Worm (Caenorhabditis elegans) whole organism, L2 larva: ENCODE data around the gene R08F11.1.

Source experiments
- ZK546.5 ChIP-seq: sonication (generic microtip); optimal IDR thresholded peaks from 2 replicates; lab custom pipeline; 2017; ENCODE audit warnings: missing biosample characterization, missing genetic modification characterization
- ama-1 ChIP-seq: fragments of 150-350 bp; optimal IDR thresholded peaks from 2 replicates; lab custom pipeline; 2018; ENCODE audit warnings: inconsistent platforms
- blmp-1 ChIP-seq: sonication (generic microtip); optimal IDR thresholded peaks from 2 replicates; lab custom pipeline; 2017; ENCODE audit warnings: missing genetic modification characterization, mild to moderate bottlenecking, missing compliant biosample characterization, antibody characterized with exemption, moderate library complexity; ENCODE audit not compliant: insufficient read depth
- fos-1 ChIP-seq: fragments of 150-350 bp; optimal IDR thresholded peaks from 2 replicates; lab custom pipeline; 2014; ENCODE audit warnings: missing biosample characterization, missing genetic modification characterization
- lin-39 ChIP-seq: fragments of 150-350 bp; optimal IDR thresholded peaks from 2 replicates; lab custom pipeline; 2014; ENCODE audit warnings: missing biosample characterization, missing genetic modification reagents, missing genetic modification characterization
- nhr-23 ChIP-seq: fragments of 150-350 bp; optimal IDR thresholded peaks from 2 replicates; lab custom pipeline; 2014; ENCODE audit warnings: missing biosample characterization, missing genetic modification reagents, missing genetic modification characterization
- skn-1 ChIP-seq: sonication (generic microtip); optimal IDR thresholded peaks from 2 replicates; lab custom pipeline; 2017; ENCODE audit warnings: missing biosample characterization, missing genetic modification characterization
- unc-39 ChIP-seq: fragments of 150-350 bp; optimal IDR thresholded peaks from 2 replicates; lab custom pipeline; 2014; ENCODE audit warnings: missing biosample characterization, missing genetic modification characterization
- unc-62 ChIP-seq: fragments of 150-350 bp; optimal IDR thresholded peaks from 2 replicates; lab custom pipeline; 2014; ENCODE audit warnings: missing biosample characterization, missing genetic modification reagents, missing genetic modification characterization
- ztf-11 ChIP-seq: sonication (generic microtip); optimal IDR thresholded peaks from 2 replicates; lab custom pipeline; 2017; ENCODE audit warnings: missing biosample characterization, missing genetic modification characterization

DNA sequence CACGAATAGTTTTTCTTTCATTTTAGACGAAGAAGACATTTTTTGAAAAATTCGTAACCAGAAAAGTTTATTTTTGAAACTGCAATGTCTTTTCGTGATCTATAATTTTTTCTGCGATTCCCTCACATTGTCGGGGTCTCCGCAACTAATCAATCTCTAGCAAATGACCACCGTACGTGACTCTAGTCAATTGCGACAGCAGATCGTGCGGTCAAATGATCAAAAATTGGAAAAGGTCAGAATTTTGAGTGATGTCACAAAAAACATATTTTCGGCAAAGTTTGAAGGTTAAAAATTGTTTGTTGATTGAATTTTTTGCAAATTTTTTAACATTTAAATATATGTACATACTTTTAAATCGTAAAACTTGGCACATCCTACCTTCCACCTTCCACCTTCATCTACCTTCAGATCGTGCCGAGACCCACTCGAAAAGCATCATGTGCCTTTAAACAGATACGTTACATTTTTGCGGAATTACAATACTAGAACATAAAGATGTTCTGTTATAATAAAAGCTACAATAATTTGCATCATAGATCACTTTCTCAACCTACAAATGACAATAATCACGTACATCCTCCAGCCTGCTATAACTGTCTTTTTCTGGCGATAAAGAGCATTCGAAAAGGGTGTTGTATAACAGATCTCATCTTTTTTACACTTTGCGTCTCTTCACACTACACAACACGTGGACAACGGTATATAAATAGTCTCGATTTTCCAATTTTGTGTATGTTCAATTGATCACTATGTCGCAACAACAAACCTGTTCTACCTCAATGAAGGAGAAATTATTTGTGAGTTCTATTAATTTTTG is 12.4 kb downstream of the R08F11.1 start, which contains the start of the genes R08E5.1 and rips-1:
- TF ChIP-seq ztf-11 = no peak
- TF ChIP-seq unc-39 (tag; lab: Kevin White, UChicago) = no peak
- TF ChIP-seq skn-1 = no peak
- no peak for TF ChIP-seq blmp-1 (tag; lab: Kevin White, UChicago)
- no peak for TF ChIP-seq unc-62 (GFP tag; lab: Kevin White, UChicago)
- TF ChIP-seq ama-1 (lab: Kevin White, UChicago) = no peak
- no peak for TF ChIP-seq ZK546.5 (tag; lab: Kevin White, UChicago)
- TF ChIP-seq lin-39 = no peak
- no peak for TF ChIP-seq fos-1 (tag; lab: Kevin White, UChicago)
- TF ChIP-seq nhr-23 (tag; lab: Kevin White, UChicago) = no peak
